Fruit fly (Drosophila melanogaster) whole organism, embryonic: Measurements from ENCODE around the gene CG31104.

ENCODE experiments used
- BtbVII ChIP-seq: fragments of 200-800 bp; sonication (Bioruptor generic); optimal IDR thresholded peaks from 3 replicates; lab custom pipeline; 2017; ENCODE audit warnings: missing biosample characterization, mild to moderate bottlenecking, missing genetic modification characterization
- C15 ChIP-seq: fragments of 200-800 bp; sonication (Bioruptor generic); IDR thresholded peaks from 3 replicates; pipeline ENCODE4 v1.3.6; 2022; ENCODE audit warnings: missing biosample characterization, missing genetic modification characterization
- CG10431 ChIP-seq: fragments of 200-800 bp; sonication (Bioruptor generic); optimal IDR thresholded peaks from 3 replicates; lab custom pipeline; 2018; ENCODE audit warnings: missing biosample characterization, mild to moderate bottlenecking, missing genetic modification characterization
- CG12071 ChIP-seq: fragments of 200-800 bp; sonication (Bioruptor generic); optimal IDR thresholded peaks from 3 replicates; lab custom pipeline; 2018; ENCODE audit warnings: missing biosample characterization, mild to moderate bottlenecking, missing genetic modification characterization
- CG13296 ChIP-seq: fragments of 200-800 bp; sonication (Bioruptor generic); optimal IDR thresholded peaks from 3 replicates; lab custom pipeline; 2018; ENCODE audit warnings: missing biosample characterization, mild to moderate bottlenecking, missing genetic modification characterization
- CG13894 ChIP-seq: fragments of 200-800 bp; sonication (Bioruptor generic); optimal IDR thresholded peaks from 3 replicates; lab custom pipeline; 2018; ENCODE audit warnings: missing biosample characterization, mild to moderate bottlenecking, missing genetic modification characterization, moderate library complexity
- CG1603 ChIP-seq: fragments of 200-800 bp; sonication (Bioruptor generic); optimal IDR thresholded peaks from 2 replicates; lab custom pipeline; 2019; ENCODE audit warnings: missing biosample characterization, mild to moderate bottlenecking, missing genetic modification characterization, moderate library complexity
- CG2678 ChIP-seq: fragments of 200-800 bp; sonication (Bioruptor generic); optimal IDR thresholded peaks from 3 replicates; lab custom pipeline; 2019; ENCODE audit warnings: missing biosample characterization, mild to moderate bottlenecking, missing genetic modification characterization, moderate library complexity
- CG3281 ChIP-seq: fragments of 200-800 bp; sonication (Bioruptor generic); optimal IDR thresholded peaks from 3 replicates; lab custom pipeline; 2017; ENCODE audit warnings: missing biosample characterization, mild to moderate bottlenecking, missing genetic modification characterization
- CG34376 ChIP-seq: fragments of 200-800 bp; sonication (Bioruptor generic); optimal IDR thresholded peaks from 2 replicates; lab custom pipeline; 2018; ENCODE audit warnings: missing biosample characterization, mild to moderate bottlenecking, missing genetic modification characterization
- CG6689 ChIP-seq: fragments of 200-800 bp; sonication (Bioruptor generic); IDR thresholded peaks from 2 replicates; pipeline ENCODE4 v1.3.6; 2022; ENCODE audit warnings: missing biosample characterization, missing genetic modification characterization
- CG8290 ChIP-seq, 3 experiments: fragments of 200-800 bp; sonication (Bioruptor generic); optimal IDR thresholded peaks; 2 replicates each; lab custom pipeline; 2016 to 2019; ENCODE audit warnings: missing biosample characterization in 3 of 3, missing genetic modification characterization in 3 of 3, mild to moderate bottlenecking in 2 of 3, moderate library complexity in 1 of 3
- CG9817 ChIP-seq: fragments of 200-800 bp; sonication (Bioruptor generic); optimal IDR thresholded peaks from 2 replicates; lab custom pipeline; 2018; ENCODE audit warnings: missing biosample characterization, mild to moderate bottlenecking, missing genetic modification characterization, moderate library complexity
- D19B ChIP-seq: fragments of 200-800 bp; sonication (Bioruptor generic); optimal IDR thresholded peaks from 2 replicates; lab custom pipeline; 2017; ENCODE audit warnings: missing biosample characterization, mild to moderate bottlenecking, missing genetic modification characterization
- Dll ChIP-seq: fragments of 200-800 bp; sonication (Bioruptor generic); IDR thresholded peaks from 4 replicates; pipeline ENCODE4 v1.3.6; 2022; ENCODE audit warnings: missing biosample characterization, missing genetic modification characterization; ENCODE audit not compliant: partially characterized antibody
- E2f2 ChIP-seq: fragments of 200-800 bp; sonication (Bioruptor generic); IDR thresholded peaks from 2 replicates; pipeline ENCODE4 v1.3.6; 2022; ENCODE audit warnings: missing biosample characterization, missing genetic modification characterization
- Eip74EF ChIP-seq, 2 experiments: fragments of 200-800 bp in 1 of 2; fragments of >200 bp in 1 of 2; sonication (Bioruptor generic) in 1 of 2; optimal IDR thresholded peaks; 2 replicates each; lab custom pipeline; 2017 to 2019; ENCODE audit warnings: missing biosample characterization in 2 of 2, missing genetic modification characterization in 2 of 2, mild to moderate bottlenecking in 1 of 2, moderate library complexity in 1 of 2
- GATAe ChIP-seq: fragments of 200-800 bp; sonication (Bioruptor generic); conservative IDR thresholded peaks from 2 replicates; pipeline ENCODE4 v1.3.6; 2022; ENCODE audit warnings: missing biosample characterization, missing genetic modification characterization
- Gsc ChIP-seq: fragments of 200-800 bp; sonication (Bioruptor generic); IDR thresholded peaks from 2 replicates; pipeline ENCODE4 v1.3.6; 2022; ENCODE audit warnings: missing biosample characterization, missing genetic modification characterization
- Lim3 ChIP-seq: fragments of 200-800 bp; sonication (Bioruptor generic); IDR thresholded peaks from 2 replicates; pipeline ENCODE4 v1.3.6; 2022; ENCODE audit warnings: missing biosample characterization, missing genetic modification characterization
- Mad ChIP-seq: fragments of 200-800 bp; sonication (Bioruptor generic); optimal IDR thresholded peaks from 2 replicates; lab custom pipeline; 2016; ENCODE audit warnings: missing biosample characterization, missing genetic modification characterization
- Med ChIP-seq: fragments of 200-800 bp; sonication (Bioruptor generic); peaks from one replicate; lab custom pipeline; 2016; ENCODE audit warnings: missing biosample characterization, missing genetic modification characterization, mild to moderate bottlenecking, inconsistent platforms, moderate library complexity
- Pdp1 ChIP-seq, 2 experiments: fragments of 200-800 bp; sonication (Bioruptor generic); optimal IDR thresholded peaks; 3 replicates each; lab custom pipeline; 2016; ENCODE audit warnings: missing biosample characterization in 2 of 2, missing genetic modification characterization in 2 of 2, mild to moderate bottlenecking in 1 of 2, moderate library complexity in 1 of 2
- Sin3A ChIP-seq: fragments of >200 bp; optimal IDR thresholded peaks from 2 replicates; lab custom pipeline; 2018
- Spps ChIP-seq: fragments of 200-800 bp; sonication (Bioruptor generic); optimal IDR thresholded peaks from 2 replicates; lab custom pipeline; 2018; ENCODE audit warnings: missing biosample characterization, mild to moderate bottlenecking, missing genetic modification characterization
- Sry-δ ChIP-seq: fragments of 200-800 bp; sonication (Bioruptor generic); optimal IDR thresholded peaks from 2 replicates; lab custom pipeline; 2016; ENCODE audit warnings: missing biosample characterization, missing genetic modification characterization
- Tbp ChIP-seq: fragments of >200 bp; optimal IDR thresholded peaks from 2 replicates; lab custom pipeline; 2018; ENCODE audit warnings: missing biosample characterization, missing genetic modification characterization
- Trl ChIP-seq, 3 experiments: fragments of >200 bp in 2 of 3; fragments of 200-800 bp in 1 of 3; sonication (Bioruptor generic) in 1 of 3; optimal IDR thresholded peaks; 2 replicates in 1 of 3; 3 replicates in 2 of 3; lab custom pipeline; 2016 to 2017; ENCODE audit warnings: missing biosample characterization in 1 of 3, missing genetic modification characterization in 1 of 3
- grn ChIP-seq: fragments of 200-800 bp; sonication (Bioruptor generic); optimal IDR thresholded peaks from 3 replicates; lab custom pipeline; 2017; ENCODE audit warnings: missing biosample characterization, missing genetic modification characterization
- hbn ChIP-seq: fragments of 200-800 bp; sonication (Bioruptor generic); IDR thresholded peaks from 2 replicates; pipeline ENCODE4 v1.3.6; 2022; ENCODE audit warnings: missing biosample characterization, missing genetic modification characterization; ENCODE audit not compliant: partially characterized antibody
- jing ChIP-seq: fragments of 200-800 bp; sonication (Bioruptor generic); optimal IDR thresholded peaks from 2 replicates; lab custom pipeline; 2018; ENCODE audit warnings: missing biosample characterization, mild to moderate bottlenecking, missing genetic modification characterization
- ken ChIP-seq: fragments of 200-800 bp; sonication (Bioruptor generic); IDR thresholded peaks from 3 replicates; pipeline ENCODE4 v1.3.6; 2022; ENCODE audit warnings: missing biosample characterization, missing genetic modification characterization
- mirr ChIP-seq: fragments of 200-800 bp; sonication (Bioruptor generic); optimal IDR thresholded peaks from 3 replicates; lab custom pipeline; 2018; ENCODE audit warnings: missing biosample characterization, mild to moderate bottlenecking, missing genetic modification characterization
- odd ChIP-seq: fragments of 200-800 bp; sonication (Bioruptor generic); optimal IDR thresholded peaks from 2 replicates; lab custom pipeline; 2017; ENCODE audit warnings: missing biosample characterization, mild to moderate bottlenecking, missing genetic modification characterization
- pb ChIP-seq: fragments of 200-800 bp; sonication (Bioruptor generic); optimal IDR thresholded peaks from 3 replicates; lab custom pipeline; 2016; ENCODE audit warnings: missing biosample characterization, missing genetic modification characterization
- rib ChIP-seq: fragments of 200-800 bp; sonication (Bioruptor generic); IDR thresholded peaks from 2 replicates; pipeline ENCODE4 v1.3.6; 2022; ENCODE audit warnings: missing biosample characterization, missing genetic modification characterization
- sd ChIP-seq: fragments of 200-800 bp; sonication (Bioruptor generic); optimal IDR thresholded peaks from 3 replicates; lab custom pipeline; 2018; ENCODE audit warnings: missing biosample characterization, mild to moderate bottlenecking, missing genetic modification characterization, moderate library complexity
- sima ChIP-seq: fragments of 200-800 bp; sonication (Bioruptor generic); optimal IDR thresholded peaks from 2 replicates; lab custom pipeline; 2016; ENCODE audit warnings: missing biosample characterization, missing genetic modification characterization
- stc ChIP-seq: fragments of 200-800 bp; sonication (Bioruptor generic); IDR thresholded peaks from 2 replicates; pipeline ENCODE4 v1.3.6; 2022; ENCODE audit warnings: missing biosample characterization, missing genetic modification characterization
- sug ChIP-seq: fragments of 200-800 bp; optimal IDR thresholded peaks from 2 replicates; lab custom pipeline; 2019; ENCODE audit warnings: missing biosample characterization, mild to moderate bottlenecking, missing genetic modification characterization, moderate library complexity
- tgo ChIP-seq: fragments of 200-800 bp; sonication (Bioruptor generic); IDR thresholded peaks from 3 replicates; pipeline ENCODE4 v1.3.6; 2022; ENCODE audit warnings: missing biosample characterization, missing genetic modification characterization
- tio ChIP-seq: fragments of 200-800 bp; sonication (Bioruptor generic); optimal IDR thresholded peaks from 2 replicates; lab custom pipeline; 2017; ENCODE audit warnings: missing biosample characterization, missing genetic modification characterization, inconsistent platforms
- twi ChIP-seq: fragments of 200-800 bp; optimal IDR thresholded peaks from 2 replicates; lab custom pipeline; 2019; ENCODE audit warnings: missing biosample characterization, mild to moderate bottlenecking, missing genetic modification characterization, moderate library complexity
- vvl ChIP-seq: fragments of 200-800 bp; sonication (Bioruptor generic); IDR thresholded peaks from 2 replicates; pipeline ENCODE4 v1.3.6; 2022; ENCODE audit warnings: missing biosample characterization, missing genetic modification characterization
- zf30C ChIP-seq: fragments of 200-800 bp; sonication (Bioruptor generic); optimal IDR thresholded peaks from 3 replicates; lab custom pipeline; 2018; ENCODE audit warnings: missing biosample characterization, mild to moderate bottlenecking, missing genetic modification characterization

The CG31104 gene

dm6 chr3R:25316016-25316415 is 30.7 kb downstream of the CG31104 start, which contains the start of gene CG10559 (continued):
- TF ChIP-seq twi (tag; lab: Kevin White, UChicago) (no peak), CG8290 (GFP tag; optimal IDR thresholded peaks at IDR 0.05; lab: Kevin White, UChicago) (no peak), CG8290 (tag; optimal IDR thresholded peaks at IDR 0.05; lab: Kevin White, UChicago) (peak in 1 of 2 experiments; percentile 13), pb (GFP tag; lab: Kevin White, UChicago) (no peak), tgo (GFP tag; lab: Robert Waterston, UW) (no peak), vvl (GFP tag; lab: Robert Waterston, UW) (no peak)

DNA sequence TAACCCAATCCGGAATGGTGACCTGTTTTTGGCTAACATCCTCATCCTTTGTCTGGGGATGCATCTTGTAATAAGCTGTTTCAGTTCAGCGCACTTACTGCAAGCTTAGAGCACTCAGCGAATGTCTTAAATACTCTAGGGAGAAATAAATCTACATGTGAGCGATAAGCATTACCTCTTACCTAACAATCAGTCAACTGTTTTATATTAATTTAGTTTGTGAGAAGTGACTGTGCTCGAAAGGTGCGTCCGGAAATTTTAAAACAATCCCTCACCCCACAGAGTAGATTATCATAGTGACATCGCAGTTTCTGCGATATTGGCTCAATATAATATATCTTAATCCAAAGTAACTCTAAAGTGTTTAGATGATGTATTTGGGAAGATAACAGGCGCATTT is 32.7 kb downstream of the CG31104 start, which contains the start of gene CG10553:
Gene CG10553 (minus strand): TSS at position 101 of the 400 bp plus-strand sequence.
- TF ChIP-seq Dll (GFP tag; lab: Robert Waterston, UW) (no peak), zf30C (no peak), Sry-δ (GFP tag; lab: Kevin White, UChicago) (no peak), rib (no peak), BtbVII (GFP tag; lab: Kevin White, UChicago) (no peak), odd (no peak), Tbp (GFP tag; lab: Kevin White, UChicago) (no peak), stc (GFP tag; lab: Robert Waterston, UW) (no peak), D19B (no peak), CG10431 (GFP tag; lab: Kevin White, UChicago) (no peak), hbn (GFP tag; lab: Robert Waterston, UW) (no peak), Mad (GFP tag; lab: Kevin White, UChicago) (no peak), CG9817 (no peak)
- TF ChIP-seq, all 482 proteins: peak for 0

dm6 chr3R:25320051-25320705 is 34.9 kb downstream of the CG31104 start, which contains the start of gene CG10560:
Gene CG10560, minus strand, starts transcription at chr3R:25320101.
- peak; percentile 46 for TF ChIP-seq CG13296 (GFP tag; lab: Kevin White, UChicago)
- TF ChIP-seq CG34376 (GFP tag; lab: Kevin White, UChicago): peak; percentile 3
- TF ChIP-seq C15 (GFP tag; lab: Robert Waterston, UW): no peak
- peak; percentile 69 for TF ChIP-seq sug (tag; lab: Kevin White, UChicago)
- peak in 1 of 2 experiments; percentile 7 for TF ChIP-seq Eip74EF (GFP tag; optimal IDR thresholded peaks at IDR 0.05; lab: Kevin White, UChicago)
- no peak for TF ChIP-seq Spps (tag; lab: Kevin White, UChicago)
- TF ChIP-seq CG2678 (tag; lab: Kevin White, UChicago): peak; percentile 43
- peak; percentile 1 for TF ChIP-seq CG3281
- TF ChIP-seq CG13894: peak; percentile 67
- TF ChIP-seq D19B: peak; percentile 86
- no peak for TF ChIP-seq ken (GFP tag; lab: Robert Waterston, UW)
- peak in 1 of 2 experiments; percentile 54 for TF ChIP-seq Pdp1 (GFP tag; optimal IDR thresholded peaks at IDR 0.05; lab: Kevin White, UChicago)
- peak; percentile 20 for TF ChIP-seq CG12071 (GFP tag; lab: Kevin White, UChicago)
- TF ChIP-seq mirr: peak; percentile 30
- no peak for TF ChIP-seq Sin3A (lab: Kevin White, UChicago)

- TF ChIP-seq GATAe (GFP tag; lab: Robert Waterston, UW) (0 out of 2 replicates have a peak, but pooled peaks have one; percentile 40), Lim3 (GFP tag; lab: Robert Waterston, UW) (0 out of 2 replicates have a peak, but pooled peaks have one; percentile 26), Gsc (no peak), sd (tag; lab: Kevin White, UChicago) (peak; percentile 91), grn (GFP tag; lab: Kevin White, UChicago) (peak; percentile 69), E2f2 (GFP tag; lab: Robert Waterston, UW) (no peak), Med (GFP tag; lab: Kevin White, UChicago) (peak; percentile 33), jing (GFP tag; lab: Kevin White, UChicago) (no peak), Trl (optimal IDR thresholded peaks at IDR 0.05; lab: Kevin White, UChicago) (peak in 1 of 2 experiments; percentile 1), Trl (GFP tag; optimal IDR thresholded peaks at IDR 0.05; lab: Kevin White, UChicago) (no peak), sug (tag; lab: Kevin White, UChicago) (peak; percentile 86), tio (no peak), CG1603 (no peak), sima (GFP tag; lab: Kevin White, UChicago) (no peak), CG6689 (no peak), mirr (peak; percentile 36)
Measured at dm6 chr3R:25320898-25321297, 35.6 kb downstream of the CG31104 start.
